Fruit fly (Drosophila melanogaster) whole organism, embryonic: Measurements from ENCODE around the gene Nt5b.
A peak's percentile ranks its signal among the peaks of the same experiment; 100 is the strongest.

Source experiments
- Adf1 ChIP-seq: fragments of 200-800 bp; sonication (Bioruptor generic); IDR thresholded peaks from 2 replicates; pipeline ENCODE4 v1.3.6; 2022; ENCODE audit warnings: missing biosample characterization, missing genetic modification characterization
- BEAF-32 ChIP-seq: fragments of 200-800 bp; sonication (Bioruptor generic); optimal IDR thresholded peaks from 3 replicates; lab custom pipeline; 2017; ENCODE audit warnings: missing biosample characterization, missing genetic modification characterization, mild to moderate bottlenecking, moderate library complexity, missing genetic modification reagents
- Bdp1 ChIP-seq: fragments of 200-800 bp; sonication (Bioruptor generic); optimal IDR thresholded peaks from 3 replicates; lab custom pipeline; 2016; ENCODE audit warnings: missing biosample characterization, missing genetic modification characterization
- Bteb2 ChIP-seq: fragments of 200-800 bp; sonication (Bioruptor generic); optimal IDR thresholded peaks from 2 replicates; lab custom pipeline; 2016; ENCODE audit warnings: missing biosample characterization, missing genetic modification characterization
- CG1024 ChIP-seq: fragments of 200-800 bp; sonication (Bioruptor generic); IDR thresholded peaks from 2 replicates; pipeline ENCODE4 v1.3.6; 2022; ENCODE audit warnings: missing biosample characterization, missing genetic modification characterization
- CG10979 ChIP-seq: fragments of 200-800 bp; sonication (Bioruptor generic); optimal IDR thresholded peaks from 2 replicates; lab custom pipeline; 2018; ENCODE audit warnings: missing biosample characterization, mild to moderate bottlenecking, missing genetic modification characterization, moderate library complexity
- CG11398 ChIP-seq: fragments of 200-800 bp; sonication (Bioruptor generic); optimal IDR thresholded peaks from 2 replicates; lab custom pipeline; 2016; ENCODE audit warnings: missing biosample characterization, missing genetic modification characterization
- CG14050 ChIP-seq: fragments of 200-800 bp; sonication (Bioruptor generic); IDR thresholded peaks from 3 replicates; pipeline ENCODE4 v1.3.6; 2022; ENCODE audit warnings: missing biosample characterization, missing genetic modification characterization
- CG15269 ChIP-seq: fragments of 200-800 bp; sonication (Bioruptor generic); optimal IDR thresholded peaks from 2 replicates; lab custom pipeline; 2018; ENCODE audit warnings: missing biosample characterization, mild to moderate bottlenecking, missing genetic modification characterization, moderate library complexity
- CG15601 ChIP-seq: fragments of 200-800 bp; sonication (Bioruptor generic); optimal IDR thresholded peaks from 3 replicates; lab custom pipeline; 2019; ENCODE audit warnings: missing biosample characterization, mild to moderate bottlenecking, missing genetic modification characterization, moderate library complexity
- CG2116 ChIP-seq: fragments of 200-800 bp; sonication (Bioruptor generic); optimal IDR thresholded peaks from 3 replicates; lab custom pipeline; 2018; ENCODE audit warnings: missing biosample characterization, mild to moderate bottlenecking, missing genetic modification characterization
- CG2129 ChIP-seq: fragments of 200-800 bp; sonication (Bioruptor generic); IDR thresholded peaks from 2 replicates; pipeline ENCODE4 v1.3.6; 2022; ENCODE audit warnings: missing biosample characterization, missing genetic modification characterization; ENCODE audit not compliant: partially characterized antibody
- CG30431 ChIP-seq: fragments of 200-800 bp; sonication (Bioruptor generic); optimal IDR thresholded peaks from 2 replicates; lab custom pipeline; 2017; ENCODE audit warnings: missing biosample characterization, missing genetic modification characterization
- CG31224 ChIP-seq: fragments of 200-800 bp; sonication (Bioruptor generic); IDR thresholded peaks from 2 replicates; pipeline ENCODE4 v1.3.6; 2022; ENCODE audit warnings: missing biosample characterization, missing genetic modification characterization
- CG32532 ChIP-seq: fragments of 200-800 bp; sonication (Bioruptor generic); IDR thresholded peaks from 2 replicates; pipeline ENCODE4 v1.3.6; 2022; ENCODE audit warnings: missing biosample characterization, missing genetic modification characterization
- CG3726 ChIP-seq: fragments of 200-800 bp; sonication (Bioruptor generic); IDR thresholded peaks from 3 replicates; pipeline ENCODE4, ENCODE4 v1.3.6; 2022; ENCODE audit warnings: missing biosample characterization, missing genetic modification characterization
- CG4424 ChIP-seq: fragments of 200-800 bp; sonication (Bioruptor generic); optimal IDR thresholded peaks from 3 replicates; lab custom pipeline; 2016; ENCODE audit warnings: missing biosample characterization, missing genetic modification characterization
- CG5180 ChIP-seq: fragments of 200-800 bp; sonication (Bioruptor generic); optimal IDR thresholded peaks from 3 replicates; lab custom pipeline; 2017; ENCODE audit warnings: missing biosample characterization, missing genetic modification characterization, mild to moderate bottlenecking, moderate library complexity, missing genetic modification reagents
- D ChIP-seq, 2 experiments: fragments of 200-800 bp in 1 of 2; fragments of >200 bp in 1 of 2; sonication (Bioruptor generic) in 1 of 2; optimal IDR thresholded peaks; 2 replicates in 1 of 2; 3 replicates in 1 of 2; lab custom pipeline; 2017; ENCODE audit warnings: mild to moderate bottlenecking in 1 of 2, missing biosample characterization in 1 of 2, missing genetic modification characterization in 1 of 2, missing genetic modification reagents in 1 of 2
- Deaf1 ChIP-seq: fragments of 200-800 bp; optimal IDR thresholded peaks from 3 replicates; lab custom pipeline; 2019; ENCODE audit warnings: missing biosample characterization, mild to moderate bottlenecking, missing genetic modification characterization, moderate library complexity
- Fer1 ChIP-seq: fragments of 200-800 bp; sonication (Bioruptor generic); optimal IDR thresholded peaks from 2 replicates; lab custom pipeline; 2017; ENCODE audit warnings: missing biosample characterization, mild to moderate bottlenecking, missing genetic modification characterization
- H15 ChIP-seq: fragments of 200-800 bp; sonication (Bioruptor generic); IDR thresholded peaks from 3 replicates; pipeline ENCODE4 v1.3.6; 2022; ENCODE audit warnings: missing biosample characterization, missing genetic modification characterization
- HLH54F ChIP-seq: fragments of 200-800 bp; sonication (Bioruptor generic); optimal IDR thresholded peaks from 3 replicates; lab custom pipeline; 2016; ENCODE audit warnings: missing biosample characterization, missing genetic modification characterization
- Hr51 ChIP-seq, 2 experiments: fragments of 200-800 bp; sonication (Bioruptor generic); optimal IDR thresholded peaks; 2 replicates in 1 of 2; 3 replicates in 1 of 2; lab custom pipeline; 2016 to 2018; ENCODE audit warnings: missing biosample characterization in 2 of 2, missing genetic modification characterization in 2 of 2, mild to moderate bottlenecking in 1 of 2, moderate library complexity in 1 of 2
- Hr78 ChIP-seq, 2 experiments: fragments of 200-800 bp in 1 of 2; fragments of >200 bp in 1 of 2; sonication (Bioruptor generic) in 1 of 2; optimal IDR thresholded peaks; 2 replicates each; lab custom pipeline; 2017 to 2019; ENCODE audit warnings: missing biosample characterization in 2 of 2, missing genetic modification characterization in 2 of 2, mild to moderate bottlenecking in 1 of 2, moderate library complexity in 1 of 2
- Nf-YA ChIP-seq: fragments of 200-800 bp; sonication (Bioruptor generic); IDR thresholded peaks from 2 replicates; pipeline ENCODE4 v1.3.6; 2022; ENCODE audit warnings: missing biosample characterization, missing genetic modification characterization
- Stat92E ChIP-seq, 3 experiments: fragments of >200 bp in 2 of 3; fragments of 200-800 bp in 1 of 3; sonication (Bioruptor generic) in 1 of 3; optimal IDR thresholded peaks; 2 replicates each; lab custom pipeline; 2017 to 2019; ENCODE audit warnings: missing biosample characterization in 3 of 3, missing genetic modification characterization in 3 of 3, mild to moderate bottlenecking in 1 of 3, moderate library complexity in 1 of 3
- abd-A ChIP-seq: fragments of 200-800 bp; sonication (Bioruptor generic); optimal IDR thresholded peaks from 3 replicates; lab custom pipeline; 2019; ENCODE audit warnings: missing biosample characterization, mild to moderate bottlenecking, missing genetic modification characterization, moderate library complexity
- chm ChIP-seq: fragments of 200-800 bp; sonication (Bioruptor generic); IDR thresholded peaks from 2 replicates; pipeline ENCODE4 v1.3.6; 2022; ENCODE audit warnings: missing biosample characterization, missing genetic modification characterization
- crp ChIP-seq, 2 experiments: fragments of 200-800 bp; sonication (Bioruptor generic); optimal IDR thresholded peaks; 2 replicates in 1 of 2; 3 replicates in 1 of 2; lab custom pipeline; 2017; ENCODE audit warnings: missing biosample characterization in 2 of 2, missing genetic modification characterization in 2 of 2, mild to moderate bottlenecking in 1 of 2, moderate library complexity in 1 of 2
- fd96Cb ChIP-seq: fragments of 200-800 bp; sonication (Bioruptor generic); optimal IDR thresholded peaks from 2 replicates; lab custom pipeline; 2018; ENCODE audit warnings: missing biosample characterization, mild to moderate bottlenecking, missing genetic modification characterization, moderate library complexity
- hkb ChIP-seq, 2 experiments: fragments of 200-800 bp in 1 of 2; fragments of >200 bp in 1 of 2; sonication (Bioruptor generic) in 1 of 2; IDR thresholded peaks in 1 of 2; optimal IDR thresholded peaks in 1 of 2; 2 replicates each; pipeline versions ENCODE4 v1.3.6 to Lab custom; 2017 to 2022; ENCODE audit warnings: missing biosample characterization in 1 of 2, missing genetic modification characterization in 1 of 2
- hth ChIP-seq: fragments of >200 bp; optimal IDR thresholded peaks from 2 replicates; lab custom pipeline; 2017; ENCODE audit warnings: inconsistent platforms
- nmo ChIP-seq: fragments of 200-800 bp; sonication (Bioruptor generic); optimal IDR thresholded peaks from 2 replicates; lab custom pipeline; 2018; ENCODE audit warnings: missing biosample characterization, mild to moderate bottlenecking, missing genetic modification characterization, moderate library complexity
- nom ChIP-seq: fragments of 200-800 bp; sonication (Bioruptor generic); optimal IDR thresholded peaks from 2 replicates; lab custom pipeline; 2017; ENCODE audit warnings: missing biosample characterization, missing genetic modification characterization, mild to moderate bottlenecking, moderate library complexity, missing genetic modification reagents
- oc ChIP-seq: fragments of 200-800 bp; sonication (Bioruptor generic); optimal IDR thresholded peaks from 2 replicates; lab custom pipeline; 2018; ENCODE audit warnings: missing biosample characterization, mild to moderate bottlenecking, missing genetic modification characterization, moderate library complexity
- otp ChIP-seq: fragments of 200-800 bp; sonication (Bioruptor generic); IDR thresholded peaks from 3 replicates; pipeline ENCODE4, ENCODE4 v1.3.6; 2022; ENCODE audit warnings: missing biosample characterization, missing genetic modification characterization
- pan ChIP-seq, 4 experiments: fragments of >200 bp in 3 of 4; fragments of 200-800 bp in 1 of 4; sonication (Bioruptor generic) in 1 of 4; optimal IDR thresholded peaks in 3 of 4; IDR thresholded peaks in 1 of 4; 2 replicates each; pipeline versions ENCODE4 v1.3.6 to Lab custom; 2017 to 2022; ENCODE audit warnings: missing biosample characterization in 2 of 4, missing genetic modification characterization in 2 of 4, mixed read lengths in 1 of 4
- phol ChIP-seq: fragments of 200-800 bp; sonication (Bioruptor generic); optimal IDR thresholded peaks from 3 replicates; lab custom pipeline; 2018; ENCODE audit warnings: missing biosample characterization, mild to moderate bottlenecking, missing genetic modification characterization, moderate library complexity
- psq ChIP-seq: fragments of 200-800 bp; sonication (Bioruptor generic); optimal IDR thresholded peaks from 2 replicates; lab custom pipeline; 2017; ENCODE audit warnings: missing biosample characterization, missing genetic modification characterization
- rib ChIP-seq: fragments of 200-800 bp; sonication (Bioruptor generic); IDR thresholded peaks from 2 replicates; pipeline ENCODE4 v1.3.6; 2022; ENCODE audit warnings: missing biosample characterization, missing genetic modification characterization
- sd ChIP-seq: fragments of 200-800 bp; sonication (Bioruptor generic); optimal IDR thresholded peaks from 3 replicates; lab custom pipeline; 2018; ENCODE audit warnings: missing biosample characterization, mild to moderate bottlenecking, missing genetic modification characterization, moderate library complexity
- stc ChIP-seq: fragments of 200-800 bp; sonication (Bioruptor generic); IDR thresholded peaks from 2 replicates; pipeline ENCODE4 v1.3.6; 2022; ENCODE audit warnings: missing biosample characterization, missing genetic modification characterization
- tap ChIP-seq: fragments of 200-800 bp; optimal IDR thresholded peaks from 3 replicates; lab custom pipeline; 2019; ENCODE audit warnings: missing biosample characterization, mild to moderate bottlenecking, missing genetic modification characterization, moderate library complexity
- trh ChIP-seq: fragments of 200-800 bp; sonication (Bioruptor generic); optimal IDR thresholded peaks from 2 replicates; lab custom pipeline; 2016; ENCODE audit warnings: missing biosample characterization, missing genetic modification characterization
- vvl ChIP-seq: fragments of 200-800 bp; sonication (Bioruptor generic); IDR thresholded peaks from 2 replicates; pipeline ENCODE4 v1.3.6; 2022; ENCODE audit warnings: missing biosample characterization, missing genetic modification characterization
- wdn ChIP-seq: fragments of 200-800 bp; sonication (Bioruptor generic); IDR thresholded peaks from 2 replicates; pipeline ENCODE4 v1.3.6; 2022; ENCODE audit warnings: missing biosample characterization, missing genetic modification characterization
- zen ChIP-seq: fragments of 200-800 bp; sonication (Bioruptor generic); optimal IDR thresholded peaks from 3 replicates; lab custom pipeline; 2018; ENCODE audit warnings: missing biosample characterization, mild to moderate bottlenecking, missing genetic modification characterization, moderate library complexity

Gene Nt5b

dm6 chrX:18404150-18404631, 5.8 kb downstream of the Nt5b start:
- TF ChIP-seq zen: no peak
- TF ChIP-seq wdn (GFP tag; lab: Robert Waterston, UW): no peak
- TF ChIP-seq trh (GFP tag; lab: Kevin White, UChicago): no peak
- TF ChIP-seq CG5180 (GFP tag; lab: Kevin White, UChicago): no peak
- no peak for TF ChIP-seq fd96Cb (tag; lab: Kevin White, UChicago)
- TF ChIP-seq pan (optimal IDR thresholded peaks at IDR 0.05; lab: Kevin White, UChicago): no peak
- TF ChIP-seq pan (GFP tag; optimal IDR thresholded peaks at IDR 0.05 in 1 of 2, IDR thresholded peaks at IDR 0.05 in 1 of 2): no peak
- TF ChIP-seq otp: no peak
- TF ChIP-seq Stat92E (GFP tag; optimal IDR thresholded peaks at IDR 0.05; lab: Kevin White, UChicago): no peak
- no peak for TF ChIP-seq abd-A (tag; lab: Kevin White, UChicago)
- TF ChIP-seq CG32532: 0 out of 2 replicates have a peak, but pooled peaks have one; percentile 29
- TF ChIP-seq CG2129 (GFP tag; lab: Robert Waterston, UW): no peak
- no peak for TF ChIP-seq CG15601
- peak in 1 of 2 experiments; percentile 11 for TF ChIP-seq crp (GFP tag; optimal IDR thresholded peaks at IDR 0.05; lab: Kevin White, UChicago)
- TF ChIP-seq CG30431: no peak
- no peak for TF ChIP-seq hth (lab: Kevin White, UChicago)
- TF ChIP-seq CG14050 (GFP tag; lab: Robert Waterston, UW): no peak
- TF ChIP-seq hkb (optimal IDR thresholded peaks at IDR 0.05; lab: Kevin White, UChicago): no peak
- no peak for TF ChIP-seq hkb (GFP tag; IDR thresholded peaks at IDR 0.05; lab: Robert Waterston, UW)
- TF ChIP-seq CG4424: no peak
- TF ChIP-seq Bteb2 (GFP tag; lab: Kevin White, UChicago): no peak
- TF ChIP-seq tap (tag; lab: Kevin White, UChicago): no peak
- TF ChIP-seq phol (tag; lab: Kevin White, UChicago): no peak
- no peak for TF ChIP-seq CG1024
- no peak; the same call in 1 of the 2 replicates for TF ChIP-seq chm (GFP tag; lab: Robert Waterston, UW)
- no peak for TF ChIP-seq Hr51 (GFP tag; optimal IDR thresholded peaks at IDR 0.05; lab: Kevin White, UChicago)
- TF ChIP-seq H15 (GFP tag; lab: Robert Waterston, UW): no peak
- TF ChIP-seq psq: no peak
- TF ChIP-seq stc: peak; percentile 12; the same call in 1 of the 2 replicates
- TF ChIP-seq Deaf1 (tag; lab: Kevin White, UChicago): peak; percentile 17
- no peak for TF ChIP-seq sd (tag; lab: Kevin White, UChicago)
- TF ChIP-seq Bdp1 (GFP tag; lab: Kevin White, UChicago): no peak
- TF ChIP-seq CG31224 (GFP tag; lab: Robert Waterston, UW): no peak
- no peak for TF ChIP-seq CG11398
- TF ChIP-seq Fer1 (GFP tag; lab: Kevin White, UChicago): no peak
- no peak for TF ChIP-seq HLH54F (GFP tag; lab: Kevin White, UChicago)
- no peak for TF ChIP-seq vvl
- TF ChIP-seq Adf1: peak; percentile 80; the same call in 1 of the 2 replicates
- no peak for TF ChIP-seq rib (GFP tag; lab: Robert Waterston, UW)
- TF ChIP-seq Hr78 (GFP tag; optimal IDR thresholded peaks at IDR 0.05; lab: Kevin White, UChicago): no peak
- no peak for TF ChIP-seq CG10979 (tag; lab: Kevin White, UChicago)
- no peak for TF ChIP-seq CG2116 (GFP tag; lab: Kevin White, UChicago)
- TF ChIP-seq CG3726: no peak
- no peak for TF ChIP-seq BEAF-32 (GFP tag; lab: Kevin White, UChicago)
- TF ChIP-seq nom (GFP tag; lab: Kevin White, UChicago): no peak
- no peak for TF ChIP-seq D (optimal IDR thresholded peaks at IDR 0.05; lab: Kevin White, UChicago)
- TF ChIP-seq D (GFP tag; optimal IDR thresholded peaks at IDR 0.05; lab: Kevin White, UChicago): no peak
- no peak for TF ChIP-seq nmo (GFP tag; lab: Kevin White, UChicago)
- no peak for TF ChIP-seq Nf-YA (GFP tag; lab: Robert Waterston, UW)
- no peak for TF ChIP-seq oc (tag; lab: Kevin White, UChicago)
- no peak for TF ChIP-seq CG15269 (tag; lab: Kevin White, UChicago)
